Worm (Caenorhabditis elegans) whole organism, late embryonic: Measurements from ENCODE around the gene R02F11.10.

Experiments
- F13H6.1 ChIP-seq: sonication (generic microtip); optimal IDR thresholded peaks from 2 replicates; lab custom pipeline; 2016; ENCODE audit warnings: missing genetic modification characterization, missing compliant biosample characterization
- ama-1 ChIP-seq: fragments of 150-350 bp; optimal IDR thresholded peaks from 2 replicates; lab custom pipeline; 2014
- hlh-15 ChIP-seq: sonication (generic microtip); optimal IDR thresholded peaks from 2 replicates; lab custom pipeline; 2016; ENCODE audit warnings: missing genetic modification characterization, missing compliant biosample characterization
- hlh-8 ChIP-seq: sonication (generic microtip); optimal IDR thresholded peaks from 2 replicates; lab custom pipeline; 2016; ENCODE audit warnings: missing genotype, missing genetic modification characterization, missing compliant biosample characterization
- nhr-11 ChIP-seq: fragments of 150-350 bp; optimal IDR thresholded peaks from 2 replicates; lab custom pipeline; 2014; ENCODE audit warnings: missing biosample characterization, missing genetic modification characterization
- unc-55 ChIP-seq: sonication (generic microtip); optimal IDR thresholded peaks from 2 replicates; lab custom pipeline; 2017; ENCODE audit warnings: missing biosample characterization, missing genetic modification reagents, missing genetic modification characterization

DNA sequence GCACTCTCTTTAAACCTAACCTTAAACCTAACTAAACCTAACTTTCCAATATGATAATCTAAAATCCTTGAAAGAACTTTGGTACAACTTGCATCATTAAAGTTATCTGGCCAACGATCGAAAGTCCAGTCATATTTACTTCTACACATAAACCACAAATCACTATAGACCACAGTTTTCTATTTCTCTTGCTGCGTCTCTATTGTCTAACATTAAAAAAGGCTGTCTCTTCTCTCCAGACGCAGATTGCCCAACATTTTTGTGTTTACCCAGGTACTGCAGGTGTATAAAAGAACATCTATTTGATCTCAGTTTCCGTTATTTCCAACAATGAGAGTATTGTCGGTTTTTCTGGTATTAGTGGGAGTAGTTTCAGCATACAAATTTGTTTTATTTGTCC, 46.7 kb upstream of the R02F11.10 start, which contains the start of gene ugt-61:
- no peak for TF ChIP-seq hlh-8 (tag; lab: Kevin White, UChicago)
- TF ChIP-seq nhr-11, result no peak
- TF ChIP-seq ama-1 (lab: Kevin White, UChicago), result no peak
- TF ChIP-seq unc-55 (GFP tag; lab: Kevin White, UChicago), result no peak
- TF ChIP-seq F13H6.1, result no peak
- no peak for TF ChIP-seq hlh-15 (tag; lab: Kevin White, UChicago)
